Worm (Caenorhabditis elegans) whole organism, young adult: Measurements from ENCODE around the gene daf-22.

Experiments used
- F57A8.1 ChIP-seq: fragments of 200-800 bp; sonication (Bioruptor generic); optimal IDR thresholded peaks from 2 replicates; lab custom pipeline; 2018; ENCODE audit warnings: mild to moderate bottlenecking, missing genetic modification characterization, moderate library complexity, missing compliant biosample characterization
- K12H6.12 ChIP-seq: fragments of 200-800 bp; sonication (Bioruptor generic); optimal IDR thresholded peaks from 2 replicates; lab custom pipeline; 2018; ENCODE audit warnings: mild to moderate bottlenecking, missing genetic modification characterization, missing compliant biosample characterization
- bed-1 ChIP-seq: fragments of 200-800 bp; sonication (Bioruptor generic); IDR thresholded peaks from 2 replicates; pipeline ENCODE4 v1.3.6; 2022; ENCODE audit warnings: missing genetic modification reagents, missing genetic modification characterization, missing compliant biosample characterization
- dpl-1 ChIP-seq: fragments of 150-350 bp; optimal IDR thresholded peaks from 2 replicates; lab custom pipeline; 2014; ENCODE audit warnings: missing biosample characterization, missing genetic modification reagents, missing genetic modification characterization
- nhr-120 ChIP-seq: fragments of 200-800 bp; sonication (Bioruptor generic); IDR thresholded peaks from 2 replicates; pipeline ENCODE4 v1.3.6; 2022; ENCODE audit warnings: missing genetic modification characterization, missing compliant biosample characterization
- repo-1 ChIP-seq: sonication (generic microtip); optimal IDR thresholded peaks from 2 replicates; lab custom pipeline; 2017; ENCODE audit warnings: mild to moderate bottlenecking, missing genetic modification characterization, missing compliant biosample characterization
- snpc-3.4 ChIP-seq: sonication (generic microtip); optimal IDR thresholded peaks from 2 replicates; lab custom pipeline; 2017; ENCODE audit warnings: missing genetic modification characterization, mild to moderate bottlenecking, missing compliant biosample characterization, antibody characterized with exemption, moderate library complexity, missing genotype, missing genetic modification reagents
- snpc-4 ChIP-seq, 5 experiments: fragments of 150-350 bp in 1 of 5; sonication (generic microtip) in 4 of 5; optimal IDR thresholded peaks; 2 replicates each; lab custom pipeline; 2014 to 2018; ENCODE audit warnings: missing genetic modification characterization in 5 of 5, missing biosample characterization in 3 of 5, antibody characterized with exemption in 2 of 5, mild to moderate bottlenecking in 2 of 5, missing compliant biosample characterization in 2 of 5, missing genotype in 2 of 5, moderate library complexity in 2 of 5, missing genetic modification reagents in 1 of 5
- unc-62 ChIP-seq: fragments of 150-350 bp; optimal IDR thresholded peaks from 2 replicates; lab custom pipeline; 2014; ENCODE audit warnings: missing biosample characterization, missing genetic modification reagents, missing genetic modification characterization
- ztf-18 ChIP-seq: sonication (generic microtip); optimal IDR thresholded peaks from 2 replicates; lab custom pipeline; 2016; ENCODE audit warnings: missing genotype, mild to moderate bottlenecking, missing genetic modification characterization, missing compliant biosample characterization

DNA sequence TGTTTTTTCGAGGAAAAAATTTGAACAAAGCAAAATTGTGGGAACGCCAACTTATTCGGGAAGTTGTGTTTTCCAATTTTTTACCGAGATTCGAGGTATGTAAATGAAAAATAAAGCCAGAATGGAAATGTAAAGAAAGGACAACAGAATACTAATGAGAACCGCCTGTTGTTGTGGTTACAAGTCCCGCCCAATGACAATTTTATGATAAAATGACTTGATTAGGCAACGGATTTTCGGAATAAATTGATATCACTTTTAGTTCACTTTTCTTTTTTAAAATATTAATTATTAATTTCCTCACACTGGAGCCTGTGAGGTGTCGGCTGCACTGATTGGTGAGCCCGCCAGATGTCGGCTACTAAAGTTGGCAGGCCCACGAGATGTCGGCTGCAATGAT is 6.9 kb upstream of the daf-22 start, which contains the start of gene dct-12:
- TF ChIP-seq K12H6.12 (tag; lab: Kevin White, UChicago) (no peak), repo-1 (tag; lab: Kevin White, UChicago) (no peak), ztf-18 (no peak), snpc-3.4 (tag; lab: Kevin White, UChicago) (no peak), nhr-120 (GFP tag; lab: Robert Waterston, UW) (no peak), F57A8.1 (no peak), unc-62 (GFP tag; lab: Kevin White, UChicago) (no peak), bed-1 (GFP tag; lab: Robert Waterston, UW) (no peak), dpl-1 (GFP tag; lab: Kevin White, UChicago) (no peak), snpc-4 (GFP tag; optimal IDR thresholded peaks at IDR 0.05; lab: Kevin White, UChicago) (no peak), snpc-4 (tag; optimal IDR thresholded peaks at IDR 0.05; lab: Kevin White, UChicago) (peak in 1 of 4 experiments; percentile 35)
